Fruit fly (Drosophila melanogaster) whole organism, embryonic: ENCODE results near the gene Syx8.

Source experiments
- ATbp ChIP-seq: fragments of 200-800 bp; sonication (Bioruptor generic); optimal IDR thresholded peaks from 2 replicates; lab custom pipeline; 2017; ENCODE audit warnings: missing biosample characterization, mild to moderate bottlenecking, missing genetic modification characterization, missing genetic modification reagents
- Abd-B ChIP-seq: fragments of 200-800 bp; sonication (Bioruptor generic); optimal IDR thresholded peaks from 2 replicates; lab custom pipeline; 2018; ENCODE audit warnings: missing biosample characterization, mild to moderate bottlenecking, missing genetic modification characterization, moderate library complexity
- Adf1 ChIP-seq: fragments of 200-800 bp; sonication (Bioruptor generic); IDR thresholded peaks from 2 replicates; pipeline ENCODE4 v1.3.6; 2022; ENCODE audit warnings: missing biosample characterization, missing genetic modification characterization
- B-H2 ChIP-seq: fragments of 200-800 bp; sonication (Bioruptor generic); optimal IDR thresholded peaks from 2 replicates; lab custom pipeline; 2018; ENCODE audit warnings: missing biosample characterization, mild to moderate bottlenecking, missing genetic modification characterization
- Bteb2 ChIP-seq: fragments of 200-800 bp; sonication (Bioruptor generic); optimal IDR thresholded peaks from 2 replicates; lab custom pipeline; 2016; ENCODE audit warnings: missing biosample characterization, missing genetic modification characterization
- CG10147 ChIP-seq: fragments of 200-800 bp; sonication (Bioruptor generic); optimal IDR thresholded peaks from 2 replicates; lab custom pipeline; 2019; ENCODE audit warnings: missing biosample characterization, mild to moderate bottlenecking, missing genetic modification characterization, moderate library complexity
- CG11093 ChIP-seq: fragments of 200-800 bp; sonication (Bioruptor generic); IDR thresholded peaks from 3 replicates; pipeline ENCODE4 v1.3.6; 2022; ENCODE audit warnings: missing biosample characterization, missing genetic modification characterization
- CG11398 ChIP-seq: fragments of 200-800 bp; sonication (Bioruptor generic); optimal IDR thresholded peaks from 2 replicates; lab custom pipeline; 2016; ENCODE audit warnings: missing biosample characterization, missing genetic modification characterization
- CG12942 ChIP-seq: fragments of 200-800 bp; sonication (Bioruptor generic); optimal IDR thresholded peaks from 3 replicates; lab custom pipeline; 2016; ENCODE audit warnings: missing biosample characterization, missing genetic modification characterization
- CG1529 ChIP-seq: fragments of 200-800 bp; sonication (Bioruptor generic); optimal IDR thresholded peaks from 3 replicates; lab custom pipeline; 2018; ENCODE audit warnings: missing biosample characterization, missing genetic modification characterization
- CG15479 ChIP-seq: fragments of 200-800 bp; sonication (Bioruptor generic); optimal IDR thresholded peaks from 3 replicates; lab custom pipeline; 2019; ENCODE audit warnings: missing biosample characterization, mild to moderate bottlenecking, missing genetic modification characterization, moderate library complexity
- CG15696 ChIP-seq: fragments of 200-800 bp; sonication (Bioruptor generic); optimal IDR thresholded peaks from 2 replicates; lab custom pipeline; 2019; ENCODE audit warnings: missing biosample characterization, mild to moderate bottlenecking, missing genetic modification characterization, moderate library complexity
- CG16813 ChIP-seq: fragments of 200-800 bp; sonication (Bioruptor generic); IDR thresholded peaks from 3 replicates; pipeline ENCODE4 v1.3.6; 2022; ENCODE audit warnings: missing biosample characterization, missing genetic modification characterization; ENCODE audit not compliant: partially characterized antibody
- CG17802 ChIP-seq: fragments of 200-800 bp; sonication (Bioruptor generic); optimal IDR thresholded peaks from 2 replicates; lab custom pipeline; 2018; ENCODE audit warnings: missing biosample characterization, mild to moderate bottlenecking, missing genetic modification characterization, moderate library complexity
- CG2202 ChIP-seq: fragments of 200-800 bp; sonication (Bioruptor generic); optimal IDR thresholded peaks from 2 replicates; lab custom pipeline; 2018; ENCODE audit warnings: missing biosample characterization, mild to moderate bottlenecking, missing genetic modification characterization
- CG30020 ChIP-seq: fragments of 200-800 bp; optimal IDR thresholded peaks from 2 replicates; lab custom pipeline; 2019; ENCODE audit warnings: missing biosample characterization, mild to moderate bottlenecking, missing genetic modification characterization, moderate library complexity
- CG4617 ChIP-seq: fragments of 200-800 bp; sonication (Bioruptor generic); optimal IDR thresholded peaks from 3 replicates; lab custom pipeline; 2016; ENCODE audit warnings: missing biosample characterization, missing genetic modification characterization, borderline replicate concordance
- Fer2 ChIP-seq: fragments of 200-800 bp; sonication (Bioruptor generic); optimal IDR thresholded peaks from 2 replicates; lab custom pipeline; 2018; ENCODE audit warnings: missing biosample characterization, mild to moderate bottlenecking, missing genetic modification characterization, moderate library complexity
- GATAe ChIP-seq: fragments of 200-800 bp; sonication (Bioruptor generic); conservative IDR thresholded peaks from 2 replicates; pipeline ENCODE4 v1.3.6; 2022; ENCODE audit warnings: missing biosample characterization, missing genetic modification characterization
- Gsc ChIP-seq: fragments of 200-800 bp; sonication (Bioruptor generic); IDR thresholded peaks from 2 replicates; pipeline ENCODE4 v1.3.6; 2022; ENCODE audit warnings: missing biosample characterization, missing genetic modification characterization
- Hmx ChIP-seq: fragments of 200-800 bp; sonication (Bioruptor generic); optimal IDR thresholded peaks from 2 replicates; lab custom pipeline; 2016; ENCODE audit warnings: missing biosample characterization, missing genetic modification characterization
- Hr51 ChIP-seq, 2 experiments: fragments of 200-800 bp; sonication (Bioruptor generic); optimal IDR thresholded peaks; 2 replicates in 1 of 2; 3 replicates in 1 of 2; lab custom pipeline; 2016 to 2018; ENCODE audit warnings: missing biosample characterization in 2 of 2, missing genetic modification characterization in 2 of 2, mild to moderate bottlenecking in 1 of 2, moderate library complexity in 1 of 2
- Mad ChIP-seq: fragments of 200-800 bp; sonication (Bioruptor generic); optimal IDR thresholded peaks from 2 replicates; lab custom pipeline; 2016; ENCODE audit warnings: missing biosample characterization, missing genetic modification characterization
- PHDP ChIP-seq: fragments of 200-800 bp; sonication (Bioruptor generic); optimal IDR thresholded peaks from 3 replicates; lab custom pipeline; 2018; ENCODE audit warnings: missing biosample characterization, mild to moderate bottlenecking, missing genetic modification characterization, moderate library complexity
- Ptx1 ChIP-seq: fragments of 200-800 bp; sonication (Bioruptor generic); IDR thresholded peaks from 2 replicates; pipeline ENCODE4 v1.3.6; 2022; ENCODE audit warnings: missing biosample characterization, missing genetic modification characterization
- Rfx ChIP-seq: fragments of 200-800 bp; sonication (Bioruptor generic); IDR thresholded peaks from 2 replicates; pipeline ENCODE4 v1.3.6; 2022; ENCODE audit warnings: missing biosample characterization, missing genetic modification characterization
- Six4 ChIP-seq: fragments of 200-800 bp; sonication (Bioruptor generic); optimal IDR thresholded peaks from 2 replicates; lab custom pipeline; 2016; ENCODE audit warnings: missing biosample characterization, missing genetic modification characterization
- Sox100B ChIP-seq: fragments of 200-800 bp; sonication (Bioruptor generic); optimal IDR thresholded peaks from 3 replicates; lab custom pipeline; 2018; ENCODE audit warnings: missing biosample characterization, mild to moderate bottlenecking, missing genetic modification characterization
- Xrp1 ChIP-seq: fragments of 200-800 bp; sonication (Bioruptor generic); IDR thresholded peaks from 2 replicates; pipeline ENCODE4 v1.3.6; 2022; ENCODE audit warnings: missing biosample characterization, missing genetic modification characterization
- amos ChIP-seq: fragments of 200-800 bp; sonication (Bioruptor generic); IDR thresholded peaks from 2 replicates; pipeline ENCODE4 v1.3.6; 2022; ENCODE audit warnings: missing biosample characterization, missing genetic modification characterization; ENCODE audit not compliant: partially characterized antibody
- cad ChIP-seq: fragments of >200 bp; optimal IDR thresholded peaks from 2 replicates; lab custom pipeline; 2017; ENCODE audit warnings: missing biosample characterization, missing genetic modification characterization
- chinmo ChIP-seq: fragments of 200-800 bp; sonication (Bioruptor generic); IDR thresholded peaks from 4 replicates; pipeline ENCODE4 v1.3.6; 2022; ENCODE audit warnings: missing biosample characterization, missing genetic modification characterization; ENCODE audit not compliant: partially characterized antibody
- crp ChIP-seq, 2 experiments: fragments of 200-800 bp; sonication (Bioruptor generic); optimal IDR thresholded peaks; 2 replicates in 1 of 2; 3 replicates in 1 of 2; lab custom pipeline; 2017; ENCODE audit warnings: missing biosample characterization in 2 of 2, missing genetic modification characterization in 2 of 2, mild to moderate bottlenecking in 1 of 2, moderate library complexity in 1 of 2
- dan ChIP-seq: fragments of 200-800 bp; sonication (Bioruptor generic); IDR thresholded peaks from 2 replicates; pipeline ENCODE4 v1.3.6; 2022; ENCODE audit warnings: missing biosample characterization, missing genetic modification characterization
- dati ChIP-seq: fragments of 200-800 bp; sonication (Bioruptor generic); IDR thresholded peaks from 2 replicates; pipeline ENCODE4 v1.3.6; 2022; ENCODE audit warnings: missing biosample characterization, missing genetic modification characterization
- dysf ChIP-seq: fragments of 200-800 bp; sonication (Bioruptor generic); IDR thresholded peaks from 3 replicates; pipeline ENCODE4 v1.3.6; 2022; ENCODE audit warnings: missing biosample characterization, missing genetic modification characterization
- ftz-f1 ChIP-seq: fragments of 200-800 bp; sonication (Bioruptor generic); optimal IDR thresholded peaks from 2 replicates; lab custom pipeline; 2016; ENCODE audit warnings: missing biosample characterization, missing genetic modification characterization
- lbe ChIP-seq: fragments of 200-800 bp; sonication (Bioruptor generic); optimal IDR thresholded peaks from 2 replicates; lab custom pipeline; 2016; ENCODE audit warnings: missing biosample characterization, mild to moderate bottlenecking, missing genetic modification characterization
- lov ChIP-seq, 2 experiments: fragments of 200-800 bp in 1 of 2; fragments of >200 bp in 1 of 2; sonication (Bioruptor generic) in 1 of 2; IDR thresholded peaks in 1 of 2; optimal IDR thresholded peaks in 1 of 2; 2 replicates in 1 of 2; 3 replicates in 1 of 2; pipeline versions ENCODE4 v1.3.6 to Lab custom; 2017 to 2022; ENCODE audit warnings: missing biosample characterization in 1 of 2, missing genetic modification characterization in 1 of 2
- maf-S ChIP-seq: fragments of 200-800 bp; sonication (Bioruptor generic); optimal IDR thresholded peaks from 2 replicates; lab custom pipeline; 2016; ENCODE audit warnings: missing biosample characterization, missing genetic modification characterization
- mam ChIP-seq: fragments of 200-800 bp; sonication (Bioruptor generic); optimal IDR thresholded peaks from 3 replicates; lab custom pipeline; 2016; ENCODE audit warnings: missing biosample characterization, missing genetic modification characterization
- oc ChIP-seq: fragments of 200-800 bp; sonication (Bioruptor generic); optimal IDR thresholded peaks from 2 replicates; lab custom pipeline; 2018; ENCODE audit warnings: missing biosample characterization, mild to moderate bottlenecking, missing genetic modification characterization, moderate library complexity
- pnt ChIP-seq: fragments of 200-800 bp; sonication (Bioruptor generic); optimal IDR thresholded peaks from 3 replicates; lab custom pipeline; 2016; ENCODE audit warnings: missing biosample characterization, missing genetic modification characterization
- psq ChIP-seq: fragments of 200-800 bp; sonication (Bioruptor generic); optimal IDR thresholded peaks from 2 replicates; lab custom pipeline; 2017; ENCODE audit warnings: missing biosample characterization, missing genetic modification characterization
- sens ChIP-seq: fragments of 200-800 bp; sonication (Bioruptor generic); peaks from one replicate; lab custom pipeline; 2016; ENCODE audit warnings: missing biosample characterization, missing genetic modification characterization
- sisA ChIP-seq: fragments of 200-800 bp; sonication (Bioruptor generic); IDR thresholded peaks from 2 replicates; pipeline ENCODE4 v1.3.6; 2022; ENCODE audit warnings: missing biosample characterization, missing genetic modification characterization
- sna ChIP-seq: fragments of 200-800 bp; sonication (Bioruptor generic); IDR thresholded peaks from 2 replicates; pipeline ENCODE4 v1.3.6; 2022; ENCODE audit warnings: missing biosample characterization, missing genetic modification characterization; ENCODE audit not compliant: partially characterized antibody
- trem ChIP-seq: fragments of 200-800 bp; optimal IDR thresholded peaks from 3 replicates; lab custom pipeline; 2019; ENCODE audit warnings: missing biosample characterization, mild to moderate bottlenecking, missing genetic modification characterization, moderate library complexity
- trh ChIP-seq: fragments of 200-800 bp; sonication (Bioruptor generic); optimal IDR thresholded peaks from 2 replicates; lab custom pipeline; 2016; ENCODE audit warnings: missing biosample characterization, missing genetic modification characterization
- vfl ChIP-seq: fragments of 200-800 bp; sonication (Bioruptor generic); optimal IDR thresholded peaks from 2 replicates; lab custom pipeline; 2016; ENCODE audit warnings: missing biosample characterization, missing genetic modification characterization

Gene Syx8

dm6 chr3L:16581201-16581705 lies 5.6 kb downstream of the Syx8 start, which contains the start of gene Smn (continued):
- no peak for TF ChIP-seq Six4 (GFP tag; lab: Kevin White, UChicago)
- TF ChIP-seq Bteb2 (GFP tag; lab: Kevin White, UChicago) = peak; percentile 37
- TF ChIP-seq Adf1 = no peak
- TF ChIP-seq CG2202 (tag; lab: Kevin White, UChicago) = no peak
- TF ChIP-seq Sox100B = no peak
- no peak for TF ChIP-seq lov (optimal IDR thresholded peaks at IDR 0.05; lab: Kevin White, UChicago)
- TF ChIP-seq lov (GFP tag; IDR thresholded peaks at IDR 0.05; lab: Robert Waterston, UW) = no peak
- TF ChIP-seq amos (GFP tag; lab: Robert Waterston, UW) = peak; percentile 86
- TF ChIP-seq CG12942 (GFP tag; lab: Kevin White, UChicago) = peak; percentile 22
- peak; percentile 55 for TF ChIP-seq B-H2
- TF ChIP-seq psq (GFP tag; lab: Kevin White, UChicago) = no peak
- peak; percentile 31; the same call in 1 of the 2 replicates for TF ChIP-seq Rfx (GFP tag; lab: Robert Waterston, UW)
- TF ChIP-seq Xrp1 (GFP tag; lab: Robert Waterston, UW) = no peak
- peak; percentile 90 for TF ChIP-seq CG16813 (GFP tag; lab: Robert Waterston, UW)
- TF ChIP-seq ATbp (GFP tag; lab: Kevin White, UChicago) = no peak
- no peak for TF ChIP-seq trh (GFP tag; lab: Kevin White, UChicago)
- TF ChIP-seq GATAe (GFP tag; lab: Robert Waterston, UW) = no peak
- no peak for TF ChIP-seq Gsc (GFP tag; lab: Robert Waterston, UW)
- no peak for TF ChIP-seq crp (GFP tag; optimal IDR thresholded peaks at IDR 0.05; lab: Kevin White, UChicago)
- peak; percentile 31 for TF ChIP-seq CG30020 (tag; lab: Kevin White, UChicago)
- TF ChIP-seq Hmx (GFP tag; lab: Kevin White, UChicago) = no peak
- TF ChIP-seq maf-S = no peak
- no peak for TF ChIP-seq CG17802 (tag; lab: Kevin White, UChicago)
- peak; percentile 73 for TF ChIP-seq mam (GFP tag; lab: Kevin White, UChicago)
- peak; percentile 15 for TF ChIP-seq vfl (GFP tag; lab: Kevin White, UChicago)
- TF ChIP-seq sna = peak; percentile 73
- peak; percentile 90 for TF ChIP-seq sens (GFP tag; lab: Kevin White, UChicago)
- no peak for TF ChIP-seq dati (GFP tag; lab: Robert Waterston, UW)
- TF ChIP-seq dan = no peak
- TF ChIP-seq chinmo (GFP tag; lab: Robert Waterston, UW) = peak; percentile 78; the same call in 2 of the 4 replicates
- TF ChIP-seq Hr51 (GFP tag; optimal IDR thresholded peaks at IDR 0.05; lab: Kevin White, UChicago) = peak; percentile 18 to 52
- peak; percentile 21 for TF ChIP-seq CG15696
- TF ChIP-seq sisA (GFP tag; lab: Robert Waterston, UW) = 0 out of 2 replicates have a peak, but pooled peaks have one; percentile 11
- peak; percentile 61 for TF ChIP-seq lbe
- TF ChIP-seq PHDP = peak; percentile 47
- no peak for TF ChIP-seq Mad (GFP tag; lab: Kevin White, UChicago)
- TF ChIP-seq CG15479 (GFP tag; lab: Kevin White, UChicago) = no peak
- TF ChIP-seq Abd-B (GFP tag; lab: Kevin White, UChicago) = peak; percentile 50
- TF ChIP-seq Fer2 (tag; lab: Kevin White, UChicago) = no peak
- TF ChIP-seq ftz-f1 (GFP tag; lab: Kevin White, UChicago) = no peak
- no peak for TF ChIP-seq oc (tag; lab: Kevin White, UChicago)
- TF ChIP-seq CG4617 (GFP tag; lab: Kevin White, UChicago) = peak; percentile 43
- peak; percentile 52 for TF ChIP-seq trem (tag; lab: Kevin White, UChicago)
- TF ChIP-seq cad (GFP tag; lab: Kevin White, UChicago) = no peak
- TF ChIP-seq CG10147 (GFP tag; lab: Kevin White, UChicago) = peak; percentile 52
- TF ChIP-seq CG11093 = 0 out of 3 replicates have a peak, but pooled peaks have one; percentile 13
- no peak for TF ChIP-seq CG1529 (GFP tag; lab: Kevin White, UChicago)
- TF ChIP-seq Ptx1 (GFP tag; lab: Robert Waterston, UW) = no peak; the same call in 1 of the 2 replicates
- no peak for TF ChIP-seq pnt
- TF ChIP-seq CG11398 (GFP tag; lab: Kevin White, UChicago) = no peak
- no peak for TF ChIP-seq dysf (GFP tag; lab: Robert Waterston, UW)
